Worm (Caenorhabditis elegans): ENCODE data around the gene R05G9R.1.

DNA sequence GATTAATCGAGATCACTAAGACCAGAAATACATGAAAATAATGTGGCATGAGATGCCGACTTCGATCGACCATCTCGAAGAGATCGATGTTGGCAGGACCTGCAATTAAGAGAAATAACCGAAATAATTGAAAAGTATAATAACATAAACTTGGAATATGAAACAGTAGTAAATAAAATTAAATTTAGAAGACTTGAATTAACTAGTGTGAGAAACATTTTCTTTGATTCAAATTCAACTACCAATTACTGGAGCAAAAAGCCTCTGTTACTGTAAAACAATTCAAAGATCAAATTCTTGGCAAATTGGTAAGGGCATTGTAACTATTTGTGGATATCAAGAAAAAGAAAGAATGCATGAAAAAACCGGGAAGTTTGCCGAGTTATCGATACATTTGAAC, at the start of gene R05G9R.1:
- no peak for TF ChIP-seq elt-3 (tag; optimal IDR thresholded peaks at IDR 0.05)
- TF ChIP-seq nhr-43 (tag; optimal IDR thresholded peaks at IDR 0.05; ENCODE audit: poor library complexity, severe bottlenecking), result no peak
- TF ChIP-seq elt-2 (tag; optimal IDR thresholded peaks at IDR 0.05), result no peak
